Worm (Caenorhabditis elegans) whole organism, L1 larva: Measurements from ENCODE around the gene F46H6.5.

Experiments used
- aha-1 ChIP-seq: fragments of 150-350 bp; optimal IDR thresholded peaks from 2 replicates; lab custom pipeline; 2014; ENCODE audit warnings: missing biosample characterization, missing genetic modification characterization
- ama-1 ChIP-seq: fragments of 150-350 bp; optimal IDR thresholded peaks from 2 replicates; lab custom pipeline; 2014
- blmp-1 ChIP-seq: fragments of 150-350 bp; optimal IDR thresholded peaks from 2 replicates; lab custom pipeline; 2014; ENCODE audit warnings: missing biosample characterization, missing genetic modification characterization
- ceh-63 ChIP-seq: fragments of 200-800 bp; sonication (Bioruptor generic); optimal IDR thresholded peaks from 2 replicates; lab custom pipeline; 2018; ENCODE audit warnings: mild to moderate bottlenecking, missing genetic modification characterization, missing compliant biosample characterization
- ceh-90 ChIP-seq: sonication (generic microtip); optimal IDR thresholded peaks from 2 replicates; lab custom pipeline; 2016; ENCODE audit warnings: missing genetic modification characterization, missing compliant biosample characterization
- dpl-1 ChIP-seq, 3 experiments: fragments of 150-350 bp in 2 of 3; sonication (generic microtip) in 1 of 3; optimal IDR thresholded peaks; 2 replicates each; lab custom pipeline; 2014 to 2017; ENCODE audit warnings: missing biosample characterization in 3 of 3, missing genetic modification characterization in 3 of 3, missing genetic modification reagents in 3 of 3
- dsc-1 ChIP-seq: sonication (generic microtip); optimal IDR thresholded peaks from 2 replicates; lab custom pipeline; 2016; ENCODE audit warnings: mild to moderate bottlenecking, missing genetic modification characterization, missing compliant biosample characterization
- efl-1 ChIP-seq, 4 experiments: fragments of 150-350 bp; optimal IDR thresholded peaks in 3 of 4; peaks in 1 of 4; 1 replicate in 1 of 4; 2 replicates in 3 of 4; lab custom pipeline; 2014; ENCODE audit warnings: missing biosample characterization in 2 of 4, missing genetic modification characterization in 2 of 4, missing genetic modification reagents in 2 of 4
- efl-3 ChIP-seq: fragments of 200-800 bp; sonication (Bioruptor generic); optimal IDR thresholded peaks from 2 replicates; lab custom pipeline; 2018; ENCODE audit warnings: mild to moderate bottlenecking, missing genetic modification characterization, missing compliant biosample characterization
- egl-27 ChIP-seq, 2 experiments: fragments of 150-350 bp in 1 of 2; sonication (generic microtip); optimal IDR thresholded peaks; 3 replicates each; lab custom pipeline; 2017 to 2018; ENCODE audit warnings: missing biosample characterization in 2 of 2, missing genetic modification characterization in 2 of 2, missing genetic modification reagents in 2 of 2
- fkh-4 ChIP-seq: sonication (generic microtip); optimal IDR thresholded peaks from 2 replicates; lab custom pipeline; 2016; ENCODE audit warnings: missing compliant biosample characterization, missing genetic modification characterization, borderline replicate concordance
- fkh-8 ChIP-seq: sonication (generic microtip); optimal IDR thresholded peaks from 2 replicates; lab custom pipeline; 2016; ENCODE audit warnings: mild to moderate bottlenecking, missing genetic modification characterization, missing compliant biosample characterization
- fos-1 ChIP-seq: fragments of 150-350 bp; optimal IDR thresholded peaks from 2 replicates; lab custom pipeline; 2014; ENCODE audit warnings: missing biosample characterization, missing genetic modification characterization
- grh-1 ChIP-seq: fragments of 200-800 bp; sonication (Bioruptor generic); IDR thresholded peaks from 2 replicates; pipeline ENCODE4 v1.3.6; 2022; ENCODE audit warnings: missing genetic modification reagents, missing genetic modification characterization, missing compliant biosample characterization
- hlh-17 ChIP-seq: fragments of 200-800 bp; sonication (Bioruptor generic); optimal IDR thresholded peaks from 2 replicates; lab custom pipeline; 2018; ENCODE audit warnings: missing genetic modification characterization, mild to moderate bottlenecking, missing compliant biosample characterization, moderate library complexity, borderline replicate concordance
- irx-1 ChIP-seq: sonication (generic microtip); optimal IDR thresholded peaks from 2 replicates; lab custom pipeline; 2016; ENCODE audit warnings: missing genetic modification characterization, missing compliant biosample characterization
- isw-1 ChIP-seq: fragments of 200-800 bp; sonication (Bioruptor generic); IDR thresholded peaks from 2 replicates; pipeline ENCODE4 v1.3.6; 2022; ENCODE audit warnings: missing genetic modification characterization, missing compliant biosample characterization
- jun-1 ChIP-seq: fragments of 150-350 bp; optimal IDR thresholded peaks from 2 replicates; lab custom pipeline; 2014; ENCODE audit warnings: missing biosample characterization, missing genetic modification reagents, missing genetic modification characterization
- lin-14 ChIP-seq: fragments of 200-800 bp; sonication (Bioruptor generic); optimal IDR thresholded peaks from 2 replicates; lab custom pipeline; 2018; ENCODE audit warnings: mild to moderate bottlenecking, missing genetic modification characterization, moderate library complexity, missing compliant biosample characterization
- lin-15B ChIP-seq: fragments of 150-350 bp; sonication (generic microtip); optimal IDR thresholded peaks from 3 replicates; lab custom pipeline; 2014; ENCODE audit warnings: missing biosample characterization, missing genetic modification characterization
- lin-39 ChIP-seq: fragments of 150-350 bp; optimal IDR thresholded peaks from 2 replicates; lab custom pipeline; 2014; ENCODE audit warnings: missing biosample characterization, missing genetic modification reagents, missing genetic modification characterization
- mab-9 ChIP-seq: fragments of 200-800 bp; sonication (Bioruptor generic); IDR thresholded peaks from 2 replicates; pipeline ENCODE4 v1.3.6; 2022; ENCODE audit warnings: missing genetic modification reagents, missing genetic modification characterization, missing compliant biosample characterization
- mep-1 ChIP-seq: fragments of 150-350 bp; optimal IDR thresholded peaks from 2 replicates; lab custom pipeline; 2014; ENCODE audit warnings: missing biosample characterization, missing genetic modification characterization
- nhr-19 ChIP-seq: fragments of 200-800 bp; sonication (Bioruptor generic); conservative IDR thresholded peaks from 2 replicates; pipeline ENCODE4 v1.3.6; 2022; ENCODE audit warnings: missing genetic modification characterization, missing compliant biosample characterization
- nhr-20 ChIP-seq: sonication (generic microtip); optimal IDR thresholded peaks from 2 replicates; lab custom pipeline; 2016; ENCODE audit warnings: mild to moderate bottlenecking, missing genetic modification characterization, missing compliant biosample characterization
- nhr-237 ChIP-seq: fragments of 150-350 bp; optimal IDR thresholded peaks from 2 replicates; lab custom pipeline; 2014; ENCODE audit warnings: missing biosample characterization, missing genetic modification characterization
- nhr-28 ChIP-seq: fragments of 150-350 bp; optimal IDR thresholded peaks from 2 replicates; lab custom pipeline; 2014; ENCODE audit warnings: missing biosample characterization, missing genetic modification characterization
- nhr-47 ChIP-seq: sonication (generic microtip); optimal IDR thresholded peaks from 2 replicates; lab custom pipeline; 2016; ENCODE audit warnings: mild to moderate bottlenecking, missing genetic modification characterization, moderate library complexity, missing compliant biosample characterization
- nhr-71 ChIP-seq: sonication (generic microtip); optimal IDR thresholded peaks from 2 replicates; lab custom pipeline; 2016; ENCODE audit warnings: mild to moderate bottlenecking, missing genetic modification characterization, moderate library complexity, missing compliant biosample characterization
- nhr-84 ChIP-seq: sonication (generic microtip); optimal IDR thresholded peaks from 2 replicates; lab custom pipeline; 2017; ENCODE audit warnings: missing biosample characterization, missing genetic modification characterization
- nhr-85 ChIP-seq: sonication (generic microtip); peaks from one replicate; lab custom pipeline; 2016; ENCODE audit warnings: missing genetic modification characterization, inconsistent platforms, missing compliant biosample characterization
- pag-3 ChIP-seq: sonication (generic microtip); optimal IDR thresholded peaks from 2 replicates; lab custom pipeline; 2017; ENCODE audit warnings: missing genetic modification characterization, mild to moderate bottlenecking, missing compliant biosample characterization, antibody characterized with exemption, borderline replicate concordance; ENCODE audit not compliant: insufficient read depth
- pqm-1 ChIP-seq: sonication (generic microtip); optimal IDR thresholded peaks from 3 replicates; lab custom pipeline; 2017; ENCODE audit warnings: missing biosample characterization, missing genetic modification characterization
- snpc-4 ChIP-seq: fragments of 150-350 bp; optimal IDR thresholded peaks from 2 replicates; lab custom pipeline; 2014; ENCODE audit warnings: missing biosample characterization, missing genetic modification characterization
- snu-23 ChIP-seq: sonication (generic microtip); optimal IDR thresholded peaks from 2 replicates; lab custom pipeline; 2016; ENCODE audit warnings: missing genetic modification characterization, missing compliant biosample characterization
- sptf-1 ChIP-seq: fragments of 150-350 bp; optimal IDR thresholded peaks from 2 replicates; lab custom pipeline; 2014; ENCODE audit warnings: missing biosample characterization, missing genetic modification characterization
- sup-37 ChIP-seq: fragments of 200-800 bp; sonication (Bioruptor generic); optimal IDR thresholded peaks from 2 replicates; lab custom pipeline; 2018; ENCODE audit warnings: mild to moderate bottlenecking, missing genetic modification characterization, missing compliant biosample characterization
- swsn-7 ChIP-seq: sonication (generic microtip); optimal IDR thresholded peaks from 2 replicates; lab custom pipeline; 2016; ENCODE audit warnings: missing genetic modification characterization, missing compliant biosample characterization
- tbx-2 ChIP-seq: sonication (generic microtip); optimal IDR thresholded peaks from 2 replicates; lab custom pipeline; 2016; ENCODE audit warnings: missing genetic modification characterization, missing compliant biosample characterization
- tlp-1 ChIP-seq: fragments of 150-350 bp; optimal IDR thresholded peaks from 2 replicates; lab custom pipeline; 2014; ENCODE audit warnings: missing biosample characterization, missing genetic modification characterization
- unc-130 ChIP-seq: fragments of 150-350 bp; optimal IDR thresholded peaks from 2 replicates; lab custom pipeline; 2017; ENCODE audit warnings: missing biosample characterization, missing genetic modification characterization, inconsistent platforms
- unc-30 ChIP-seq: sonication (generic microtip); optimal IDR thresholded peaks from 2 replicates; lab custom pipeline; 2017; ENCODE audit warnings: missing biosample characterization, missing genetic modification characterization
- unc-62 ChIP-seq: fragments of 150-350 bp; optimal IDR thresholded peaks from 2 replicates; lab custom pipeline; 2014; ENCODE audit warnings: missing biosample characterization, missing genetic modification reagents, missing genetic modification characterization
- unc-86 ChIP-seq: sonication (generic microtip); optimal IDR thresholded peaks from 2 replicates; lab custom pipeline; 2016; ENCODE audit warnings: missing genetic modification characterization, missing compliant biosample characterization
- vab-15 ChIP-seq: sonication (generic microtip); optimal IDR thresholded peaks from 2 replicates; lab custom pipeline; 2017; ENCODE audit warnings: missing genotype, mild to moderate bottlenecking, missing genetic modification characterization, missing compliant biosample characterization
- zag-1 ChIP-seq: fragments of 150-350 bp; optimal IDR thresholded peaks from 2 replicates; lab custom pipeline; 2014; ENCODE audit warnings: missing biosample characterization, missing genetic modification characterization
- zip-4 ChIP-seq: fragments of 200-800 bp; sonication (Bioruptor generic); optimal IDR thresholded peaks from 2 replicates; lab custom pipeline; 2018; ENCODE audit warnings: mild to moderate bottlenecking, missing genetic modification characterization, moderate library complexity, missing compliant biosample characterization
- ztf-11 ChIP-seq, 2 experiments: sonication (generic microtip); optimal IDR thresholded peaks; 2 replicates each; lab custom pipeline; 2016 to 2017; ENCODE audit warnings: missing genetic modification characterization in 2 of 2, missing biosample characterization in 1 of 2, missing compliant biosample characterization in 1 of 2
- ztf-4 ChIP-seq: fragments of 150-350 bp; optimal IDR thresholded peaks from 2 replicates; lab custom pipeline; 2014; ENCODE audit warnings: missing biosample characterization, missing genetic modification characterization

F46H6.5 gene

DNA sequence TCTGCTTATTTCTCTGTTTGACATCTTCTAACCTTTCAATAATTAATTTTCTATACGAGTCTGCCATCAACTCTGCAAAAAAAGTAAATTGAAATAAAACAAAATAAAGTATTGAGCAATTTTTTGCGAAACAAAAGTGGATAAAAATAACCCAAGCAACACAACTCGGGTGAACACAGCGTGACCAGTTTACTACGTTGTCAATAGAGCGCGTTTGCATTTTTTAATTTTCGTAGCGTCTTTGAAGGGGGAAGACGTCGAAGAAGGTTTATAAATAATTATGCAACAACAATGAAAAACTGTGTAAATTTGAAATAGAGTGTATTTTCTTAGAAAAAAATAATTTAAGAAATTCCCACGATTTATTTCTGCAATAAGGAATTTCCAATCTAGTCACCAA, 29.6 kb downstream of the F46H6.5 start, which contains the start of gene atg-16.1 (continued):
- TF ChIP-seq isw-1 (GFP tag; lab: Robert Waterston, UW) (no peak), nhr-71 (tag; lab: Kevin White, UChicago) (peak; percentile 73), ceh-63 (no peak), nhr-19 (GFP tag; lab: Robert Waterston, UW) (peak; percentile 21; the same call in 1 of the 2 replicates), nhr-20 (tag; lab: Kevin White, UChicago) (peak; percentile 70), jun-1 (tag; lab: Kevin White, UChicago) (peak; percentile 2), nhr-28 (tag; lab: Kevin White, UChicago) (no peak), grh-1 (GFP tag; lab: Robert Waterston, UW) (no peak), fos-1 (no peak), unc-62 (GFP tag; lab: Kevin White, UChicago) (no peak), ama-1 (no peak), tlp-1 (no peak), mab-9 (GFP tag; lab: Robert Waterston, UW) (no peak), aha-1 (no peak), unc-130 (peak; percentile 56), fkh-4 (no peak), efl-1 (optimal IDR thresholded peaks at IDR 0.05; lab: Kevin White, UChicago) (peak; percentile 32 to 45), efl-1 (GFP tag; optimal IDR thresholded peaks at IDR 0.05 in 1 of 2; lab: Kevin White, UChicago) (peak; percentile 25 to 94), zag-1 (no peak), sptf-1 (tag; lab: Kevin White, UChicago) (no peak), ztf-4 (tag; lab: Kevin White, UChicago) (no peak), lin-15B (tag; lab: Kevin White, UChicago) (peak; percentile 27), swsn-7 (tag; lab: Kevin White, UChicago) (peak; percentile 67), unc-30 (tag; lab: Kevin White, UChicago) (no peak), fkh-8 (tag; lab: Kevin White, UChicago) (peak; percentile 41), tbx-2 (tag; lab: Kevin White, UChicago) (peak; percentile 47), vab-15 (tag; lab: Kevin White, UChicago) (no peak), ztf-11 (tag; optimal IDR thresholded peaks at IDR 0.05; lab: Kevin White, UChicago) (no peak), pag-3 (tag; lab: Kevin White, UChicago) (no peak), mep-1 (tag; lab: Kevin White, UChicago) (peak; percentile 87), hlh-17 (GFP tag; lab: Kevin White, UChicago) (no peak), blmp-1 (tag; lab: Kevin White, UChicago) (peak; percentile 60), dpl-1 (GFP tag; optimal IDR thresholded peaks at IDR 0.05; lab: Kevin White, UChicago) (peak; percentile 8 to 63 (median 34)), snpc-4 (tag; lab: Kevin White, UChicago) (no peak), nhr-237 (no peak), pqm-1 (tag; lab: Kevin White, UChicago) (no peak), egl-27 (tag; optimal IDR thresholded peaks at IDR 0.05; lab: Kevin White, UChicago) (no peak), zip-4 (no peak), snu-23 (peak; percentile 73), nhr-47 (tag; lab: Kevin White, UChicago) (peak; percentile 66), lin-14 (GFP tag; lab: Kevin White, UChicago) (peak; percentile 87), dsc-1 (peak; percentile 56), nhr-84 (tag; lab: Kevin White, UChicago) (no peak), ceh-90 (no peak), lin-39 (tag; lab: Kevin White, UChicago) (no peak), nhr-85 (tag; lab: Kevin White, UChicago) (no peak), unc-86 (no peak), irx-1 (tag; lab: Kevin White, UChicago) (no peak), efl-3 (GFP tag; lab: Kevin White, UChicago) (no peak), sup-37 (GFP tag; lab: Kevin White, UChicago) (no peak)
- TF ChIP-seq, all 84 proteins: peak for 31
